Fruit fly (Drosophila melanogaster) Kc167 (cell line): ENCODE measurements around the gene Naa60.

ENCODE experiments used
- Myc ChIP-seq: fragments of >200 bp; optimal IDR thresholded peaks from 2 replicates; lab custom pipeline; 2017; ENCODE audit warnings: missing external identifiers
- Sin3A ChIP-seq: fragments of >200 bp; optimal IDR thresholded peaks from 2 replicates; lab custom pipeline; 2018; ENCODE audit warnings: missing external identifiers
- h ChIP-seq: fragments of >200 bp; optimal IDR thresholded peaks from 3 replicates; lab custom pipeline; 2018; ENCODE audit warnings: missing external identifiers
- insv ChIP-seq: fragments of >200 bp; optimal IDR thresholded peaks from 3 replicates; lab custom pipeline; 2018; ENCODE audit warnings: missing external identifiers
- psq ChIP-seq: fragments of >200 bp; optimal IDR thresholded peaks from 2 replicates; lab custom pipeline; 2017; ENCODE audit warnings: missing external identifiers
- ttk ChIP-seq: sonication (Bioruptor generic); optimal IDR thresholded peaks from 2 replicates; lab custom pipeline; 2017; ENCODE audit warnings: missing external identifiers

Naa60 gene

dm6 chr3L:9726707-9727106 lies at the start of gene Naa60:
Gene Naa60, plus strand, starts transcription at chr3L:9726895.
- TF ChIP-seq Myc (lab: Kevin White, UChicago) (no peak), h (lab: Kevin White, UChicago) (no peak), Sin3A (lab: Kevin White, UChicago) (no peak), insv (lab: Kevin White, UChicago) (no peak), ttk (lab: Kevin White, UChicago) (no peak), psq (lab: Kevin White, UChicago) (no peak)

dm6 chr3L:9677260-9677659 lies 49.4 kb upstream of the Naa60 start:
- TF ChIP-seq h (lab: Kevin White, UChicago) (no peak), insv (lab: Kevin White, UChicago) (no peak), Myc (lab: Kevin White, UChicago) (no peak), Sin3A (lab: Kevin White, UChicago) (no peak), ttk (lab: Kevin White, UChicago) (no peak), psq (lab: Kevin White, UChicago) (no peak)

- no peak for TF ChIP-seq h (lab: Kevin White, UChicago)
- TF ChIP-seq Sin3A (lab: Kevin White, UChicago) = no peak
- no peak for TF ChIP-seq insv (lab: Kevin White, UChicago)
- no peak for TF ChIP-seq Myc (lab: Kevin White, UChicago)
- no peak for TF ChIP-seq psq (lab: Kevin White, UChicago)
- TF ChIP-seq ttk (lab: Kevin White, UChicago) = no peak
Measured at dm6 chr3L:9678007-9678497, 48.6 kb upstream of the Naa60 start.

- TF ChIP-seq ttk (lab: Kevin White, UChicago) (no peak), psq (lab: Kevin White, UChicago) (no peak), insv (lab: Kevin White, UChicago) (no peak), h (lab: Kevin White, UChicago) (no peak), Myc (lab: Kevin White, UChicago) (no peak), Sin3A (lab: Kevin White, UChicago) (no peak)
Measured at dm6 chr3L:9678994-9679393, 47.7 kb upstream of the Naa60 start, which contains the start of the genes fry and CG16717. Gene fry, minus strand, starts transcription at chr3L:9679103. Gene CG16717, plus strand, starts transcription at chr3L:9679201.

- no peak for TF ChIP-seq insv (lab: Kevin White, UChicago)
- TF ChIP-seq psq (lab: Kevin White, UChicago) = no peak
- no peak for TF ChIP-seq Myc (lab: Kevin White, UChicago)
- no peak for TF ChIP-seq Sin3A (lab: Kevin White, UChicago)
- no peak for TF ChIP-seq ttk (lab: Kevin White, UChicago)
- no peak for TF ChIP-seq h (lab: Kevin White, UChicago)
Measured at dm6 chr3L:9680968-9681367, 45.7 kb upstream of the Naa60 start, which contains the start of gene alphaTub67C. Gene alphaTub67C, plus strand, starts transcription at chr3L:9681268.

- TF ChIP-seq h (lab: Kevin White, UChicago) (no peak), insv (lab: Kevin White, UChicago) (no peak), psq (lab: Kevin White, UChicago) (no peak), ttk (lab: Kevin White, UChicago) (no peak), Myc (lab: Kevin White, UChicago) (no peak), Sin3A (lab: Kevin White, UChicago) (no peak)
Measured at dm6 chr3L:9684871-9685270, 41.8 kb upstream of the Naa60 start, which contains the start of gene CG16719. Gene CG16719, plus strand, starts transcription at chr3L:9685171.

- TF ChIP-seq insv (lab: Kevin White, UChicago) = no peak
- TF ChIP-seq h (lab: Kevin White, UChicago) = no peak
- no peak for TF ChIP-seq psq (lab: Kevin White, UChicago)
- TF ChIP-seq Sin3A (lab: Kevin White, UChicago) = no peak
- TF ChIP-seq Myc (lab: Kevin White, UChicago) = no peak
- TF ChIP-seq ttk (lab: Kevin White, UChicago) = no peak
Measured at dm6 chr3L:9687536-9687935, 39.2 kb upstream of the Naa60 start.

- TF ChIP-seq Myc (lab: Kevin White, UChicago) (no peak), Sin3A (lab: Kevin White, UChicago) (no peak), insv (lab: Kevin White, UChicago) (no peak), h (lab: Kevin White, UChicago) (no peak), psq (lab: Kevin White, UChicago) (no peak), ttk (lab: Kevin White, UChicago) (no peak)
Measured at dm6 chr3L:9688674-9689073, 38.0 kb upstream of the Naa60 start.

- TF ChIP-seq Sin3A (lab: Kevin White, UChicago) = no peak
- TF ChIP-seq Myc (lab: Kevin White, UChicago) = no peak
- no peak for TF ChIP-seq psq (lab: Kevin White, UChicago)
- no peak for TF ChIP-seq h (lab: Kevin White, UChicago)
- TF ChIP-seq insv (lab: Kevin White, UChicago) = no peak
- TF ChIP-seq ttk (lab: Kevin White, UChicago) = no peak
Measured at dm6 chr3L:9689809-9690208, 36.9 kb upstream of the Naa60 start.

dm6 chr3L:9690798-9691475 lies 35.8 kb upstream of the Naa60 start:
- TF ChIP-seq insv (lab: Kevin White, UChicago) (no peak), h (lab: Kevin White, UChicago) (no peak), psq (lab: Kevin White, UChicago) (no peak), ttk (lab: Kevin White, UChicago) (no peak), Sin3A (lab: Kevin White, UChicago) (no peak), Myc (lab: Kevin White, UChicago) (no peak)

- TF ChIP-seq Sin3A (lab: Kevin White, UChicago) (no peak), ttk (lab: Kevin White, UChicago) (no peak), insv (lab: Kevin White, UChicago) (no peak), Myc (lab: Kevin White, UChicago) (no peak), h (lab: Kevin White, UChicago) (no peak), psq (lab: Kevin White, UChicago) (no peak)
Measured at dm6 chr3L:9691476-9691826, 35.2 kb upstream of the Naa60 start.
